Worm (Caenorhabditis elegans) whole organism, early embryonic: Measurements from ENCODE around the gene Y56A3A.7.

ENCODE experiments used
- ama-1 ChIP-seq: fragments of 150-350 bp; optimal IDR thresholded peaks from 2 replicates; lab custom pipeline; 2014
- ceh-13 ChIP-seq: fragments of 200-800 bp; sonication (Bioruptor generic); optimal IDR thresholded peaks from 2 replicates; lab custom pipeline; 2018; ENCODE audit warnings: mild to moderate bottlenecking, missing genetic modification characterization, missing compliant biosample characterization
- flt-1 ChIP-seq: fragments of 200-800 bp; sonication (Bioruptor generic); IDR thresholded peaks from 2 replicates; pipeline ENCODE4 v1.3.6; 2022; ENCODE audit warnings: missing genetic modification characterization, missing compliant biosample characterization
- hmbx-1 ChIP-seq: sonication (generic microtip); optimal IDR thresholded peaks from 2 replicates; lab custom pipeline; 2016; ENCODE audit warnings: mild to moderate bottlenecking, missing genetic modification characterization, missing compliant biosample characterization
- pes-1 ChIP-seq: fragments of 200-800 bp; sonication (Bioruptor generic); IDR thresholded peaks from 2 replicates; pipeline ENCODE4 v1.3.6; 2022; ENCODE audit warnings: missing genetic modification reagents, missing genetic modification characterization, missing compliant biosample characterization
- scrt-1 ChIP-seq: fragments of 200-800 bp; sonication (Bioruptor generic); IDR thresholded peaks from 2 replicates; pipeline ENCODE4 v1.3.6; 2022; ENCODE audit warnings: missing genetic modification characterization, missing compliant biosample characterization
- tbx-11 ChIP-seq: fragments of 200-800 bp; sonication (Bioruptor generic); IDR thresholded peaks from 2 replicates; pipeline ENCODE4 v1.3.6; 2022; ENCODE audit warnings: missing genetic modification characterization, missing compliant biosample characterization
- tbx-37 ChIP-seq: fragments of 200-800 bp; sonication (Bioruptor generic); conservative IDR thresholded peaks from 2 replicates; pipeline ENCODE4 v1.3.6; 2022; ENCODE audit warnings: missing genetic modification reagents, missing genetic modification characterization, missing compliant biosample characterization

ce11 chrIII:11989823-11990222, 43.0 kb upstream of the Y56A3A.7 start, which contains the start of gene wah-1:
- TF ChIP-seq scrt-1 (GFP tag; lab: Robert Waterston, UW) (no peak), pes-1 (GFP tag; lab: Robert Waterston, UW) (no peak), hmbx-1 (tag; lab: Kevin White, UChicago) (no peak), tbx-11 (GFP tag; lab: Robert Waterston, UW) (no peak), tbx-37 (GFP tag; lab: Robert Waterston, UW) (no peak), ceh-13 (no peak), ama-1 (no peak), flt-1 (GFP tag; lab: Robert Waterston, UW) (no peak)
